Worm (Caenorhabditis elegans) whole organism, L4 larva: ENCODE measurements around the gene his-4.
A peak's percentile ranks its signal among the peaks of the same experiment; 100 is the strongest.

Experiments
- F10B5.3 ChIP-seq: sonication (generic microtip); optimal IDR thresholded peaks from 2 replicates; lab custom pipeline; 2016; ENCODE audit warnings: mild to moderate bottlenecking, missing genetic modification characterization, missing compliant biosample characterization
- F44E2.7 ChIP-seq: fragments of 200-800 bp; sonication (Bioruptor generic); IDR thresholded peaks from 2 replicates; pipeline ENCODE4 v2.1.2; 2022; ENCODE audit warnings: missing genetic modification characterization, missing compliant biosample characterization
- F49E8.2 ChIP-seq: sonication (generic microtip); optimal IDR thresholded peaks from 2 replicates; lab custom pipeline; 2016; ENCODE audit warnings: missing compliant biosample characterization, mild to moderate bottlenecking, missing genetic modification characterization, borderline replicate concordance
- R02D3.7 ChIP-seq: fragments of 150-350 bp; sonication (generic microtip); optimal IDR thresholded peaks from 3 replicates; lab custom pipeline; 2014; ENCODE audit warnings: missing biosample characterization, missing genetic modification characterization
- Y48G9A.11 ChIP-seq: fragments of 200-800 bp; sonication (Bioruptor generic); IDR thresholded peaks from 2 replicates; pipeline ENCODE4 v1.3.6; 2022; ENCODE audit warnings: missing genetic modification reagents, missing genetic modification characterization, missing compliant biosample characterization
- Y75B8A.6 ChIP-seq: fragments of 200-800 bp; sonication (Bioruptor generic); IDR thresholded peaks from 2 replicates; pipeline ENCODE4 v1.3.6; 2022; ENCODE audit warnings: missing genetic modification reagents, missing genetic modification characterization, missing compliant biosample characterization
- aha-1 ChIP-seq: fragments of 150-350 bp; peaks from one replicate; lab custom pipeline; 2014; ENCODE audit warnings: missing biosample characterization, missing genetic modification characterization
- ceh-28 ChIP-seq: fragments of 150-350 bp; optimal IDR thresholded peaks from 2 replicates; lab custom pipeline; 2014; ENCODE audit warnings: missing biosample characterization, missing genetic modification reagents, missing genetic modification characterization
- ceh-32 ChIP-seq: sonication (generic microtip); optimal IDR thresholded peaks from 2 replicates; lab custom pipeline; 2016; ENCODE audit warnings: mild to moderate bottlenecking, missing genetic modification characterization, missing compliant biosample characterization; ENCODE audit not compliant: poor library complexity
- daf-16 ChIP-seq, 3 experiments: sonication (generic microtip); optimal IDR thresholded peaks; 2 replicates each; lab custom pipeline; 2016 to 2017; ENCODE audit warnings: missing genetic modification characterization in 3 of 3, missing genetic modification reagents in 3 of 3, mild to moderate bottlenecking in 2 of 3, missing compliant biosample characterization in 2 of 3, missing biosample characterization in 1 of 3, moderate library complexity in 1 of 3
- dmd-6 ChIP-seq: fragments of 200-800 bp; sonication (Bioruptor generic); IDR thresholded peaks from 2 replicates; pipeline ENCODE4 v1.3.6; 2022; ENCODE audit warnings: missing genetic modification reagents, missing genetic modification characterization, missing compliant biosample characterization
- dmd-9 ChIP-seq: fragments of 200-800 bp; sonication (Bioruptor generic); IDR thresholded peaks from 2 replicates; pipeline ENCODE4 v1.3.6; 2022; ENCODE audit warnings: missing genetic modification reagents, missing genetic modification characterization, missing compliant biosample characterization
- dve-1 ChIP-seq: sonication (generic microtip); optimal IDR thresholded peaks from 2 replicates; lab custom pipeline; 2017; ENCODE audit warnings: antibody characterized with exemption, mild to moderate bottlenecking, missing genetic modification characterization, missing compliant biosample characterization; ENCODE audit not compliant: insufficient read depth
- fkh-10 ChIP-seq: fragments of 150-350 bp; optimal IDR thresholded peaks from 2 replicates; lab custom pipeline; 2014; ENCODE audit warnings: missing biosample characterization, missing genetic modification reagents, missing genetic modification characterization
- hif-1 ChIP-seq, 2 experiments: sonication (generic microtip); optimal IDR thresholded peaks; 2 replicates each; lab custom pipeline; 2016 to 2017; ENCODE audit warnings: missing compliant biosample characterization in 2 of 2, missing genetic modification characterization in 2 of 2, missing genetic modification reagents in 2 of 2, missing genotype in 2 of 2, mild to moderate bottlenecking in 1 of 2
- hlh-11 ChIP-seq: fragments of 200-800 bp; sonication (Bioruptor generic); optimal IDR thresholded peaks from 2 replicates; lab custom pipeline; 2018; ENCODE audit warnings: mild to moderate bottlenecking, missing genetic modification characterization, missing compliant biosample characterization
- lin-1 ChIP-seq: fragments of 200-800 bp; sonication (Bioruptor generic); IDR thresholded peaks from 2 replicates; pipeline ENCODE4 v1.3.6; 2022; ENCODE audit warnings: missing genetic modification reagents, missing genetic modification characterization, missing compliant biosample characterization
- lin-29 ChIP-seq: fragments of 200-800 bp; sonication (Bioruptor generic); IDR thresholded peaks from 2 replicates; pipeline ENCODE4 v1.3.6; 2022; ENCODE audit warnings: missing genetic modification reagents, missing genetic modification characterization, missing compliant biosample characterization
- lin-38 ChIP-seq: fragments of 200-800 bp; sonication (Bioruptor generic); IDR thresholded peaks from 2 replicates; pipeline ENCODE4 v1.3.6; 2022; ENCODE audit warnings: missing genetic modification reagents, missing genetic modification characterization, missing compliant biosample characterization
- mdl-1 ChIP-seq, 2 experiments: fragments of 150-350 bp in 1 of 2; sonication (generic microtip) in 1 of 2; optimal IDR thresholded peaks; 2 replicates each; lab custom pipeline; 2014 to 2017; ENCODE audit warnings: missing biosample characterization in 2 of 2, missing genetic modification characterization in 2 of 2
- mdt-29 ChIP-seq: fragments of 200-800 bp; sonication (Bioruptor generic); IDR thresholded peaks from 2 replicates; pipeline ENCODE4 v1.3.6; 2022; ENCODE audit warnings: missing genetic modification reagents, missing genetic modification characterization, missing compliant biosample characterization
- mes-2 ChIP-seq: sonication (generic microtip); optimal IDR thresholded peaks from 2 replicates; lab custom pipeline; 2016; ENCODE audit warnings: missing genotype, mild to moderate bottlenecking, missing genetic modification characterization, missing compliant biosample characterization; ENCODE audit not compliant: poor library complexity, severe bottlenecking
- mxl-3 ChIP-seq: fragments of 200-800 bp; sonication (Bioruptor generic); optimal IDR thresholded peaks from 2 replicates; lab custom pipeline; 2018; ENCODE audit warnings: mild to moderate bottlenecking, missing genetic modification characterization, missing compliant biosample characterization
- nhr-28 ChIP-seq: fragments of 150-350 bp; optimal IDR thresholded peaks from 2 replicates; lab custom pipeline; 2014; ENCODE audit warnings: missing biosample characterization, missing genetic modification characterization
- pha-4 ChIP-seq, 2 experiments: fragments of 150-350 bp in 1 of 2; fragments of 200-800 bp in 1 of 2; sonication (Bioruptor generic) in 1 of 2; IDR thresholded peaks in 1 of 2; optimal IDR thresholded peaks in 1 of 2; 2 replicates each; pipeline versions ENCODE4 v1.3.6 to Lab custom; 2014 to 2022; ENCODE audit warnings: missing genetic modification characterization in 2 of 2, missing genetic modification reagents in 2 of 2, missing biosample characterization in 1 of 2, missing compliant biosample characterization in 1 of 2
- pqm-1 ChIP-seq: sonication (generic microtip); optimal IDR thresholded peaks from 2 replicates; lab custom pipeline; 2017; ENCODE audit warnings: missing biosample characterization, missing genetic modification characterization
- spr-3 ChIP-seq: fragments of 200-800 bp; sonication (Bioruptor generic); optimal IDR thresholded peaks from 2 replicates; lab custom pipeline; 2018; ENCODE audit warnings: mild to moderate bottlenecking, missing genetic modification characterization, missing compliant biosample characterization
- tra-1 ChIP-seq: fragments of 200-800 bp; sonication (Bioruptor generic); IDR thresholded peaks from 2 replicates; pipeline ENCODE4 v1.3.6; 2022; ENCODE audit warnings: missing genetic modification reagents, missing genetic modification characterization, missing compliant biosample characterization
- unc-62 ChIP-seq, 3 experiments: fragments of 150-350 bp in 1 of 3; sonication (generic microtip); optimal IDR thresholded peaks in 2 of 3; peaks in 1 of 3; 1 replicate in 1 of 3; 2 replicates in 2 of 3; lab custom pipeline; 2014 to 2017; ENCODE audit warnings: missing biosample characterization in 3 of 3, missing genetic modification characterization in 3 of 3, missing genetic modification reagents in 3 of 3, missing genotype in 1 of 3
- zfp-2 ChIP-seq: sonication (generic microtip); optimal IDR thresholded peaks from 2 replicates; lab custom pipeline; 2016; ENCODE audit warnings: mild to moderate bottlenecking, missing genetic modification characterization, missing compliant biosample characterization
- zfp-3 ChIP-seq: fragments of 200-800 bp; sonication (Bioruptor generic); conservative IDR thresholded peaks from 2 replicates; pipeline ENCODE4 v1.3.6; 2022; ENCODE audit warnings: missing genetic modification reagents, missing genetic modification characterization, missing compliant biosample characterization

Gene his-4

ce11 chrV:16073856-16074255, 33.5 kb upstream of the his-4 start, which contains the start of gene srj-10 (continued):
- no peak for TF ChIP-seq dve-1

- TF ChIP-seq ceh-28 (tag; lab: Kevin White, UChicago) (no peak), F10B5.3 (no peak), dve-1 (peak; percentile 43), pqm-1 (tag; lab: Kevin White, UChicago) (peak; percentile 23), mdt-29 (no peak), dmd-6 (peak; percentile 40; the same call in 1 of the 2 replicates), nhr-28 (tag; lab: Kevin White, UChicago) (peak; percentile 89), daf-16 (GFP tag; optimal IDR thresholded peaks at IDR 0.05; lab: Kevin White, UChicago) (no peak), daf-16 (tag; optimal IDR thresholded peaks at IDR 0.05; lab: Kevin White, UChicago) (peak; percentile 54), unc-62 (GFP tag; optimal IDR thresholded peaks at IDR 0.05 in 1 of 2; lab: Kevin White, UChicago) (peak in 1 of 2 experiments; percentile 62), unc-62 (tag; optimal IDR thresholded peaks at IDR 0.05; lab: Kevin White, UChicago) (no peak)
Measured at ce11 chrV:16071167-16071566, 30.9 kb upstream of the his-4 start, which contains the start of gene nhr-176. Gene nhr-176, plus strand, starts transcription at chrV:16071325.

- no peak for TF ChIP-seq mes-2 (tag; lab: Kevin White, UChicago)
- no peak for TF ChIP-seq fkh-10
- TF ChIP-seq spr-3 = no peak
- no peak for TF ChIP-seq zfp-3
- TF ChIP-seq lin-38 = no peak
- TF ChIP-seq lin-1 = no peak
- TF ChIP-seq lin-29 = no peak
- TF ChIP-seq tra-1 = no peak
- no peak for TF ChIP-seq R02D3.7 (tag; lab: Kevin White, UChicago)
Measured at ce11 chrV:16068938-16069337, 28.6 kb upstream of the his-4 start, which contains the start of gene cyp-35D1. Gene cyp-35D1, plus strand, starts transcription at chrV:16069238.

- TF ChIP-seq hif-1 (tag; optimal IDR thresholded peaks at IDR 0.05; lab: Kevin White, UChicago) (no peak), Y48G9A.11 (no peak), ceh-32 (tag; lab: Kevin White, UChicago) (no peak), mdl-1 (tag; optimal IDR thresholded peaks at IDR 0.05; lab: Kevin White, UChicago) (no peak), R02D3.7 (tag; lab: Kevin White, UChicago) (no peak), mxl-3 (GFP tag; lab: Kevin White, UChicago) (no peak), dmd-9 (GFP tag; lab: Robert Waterston, UW) (no peak), pha-4 (GFP tag; IDR thresholded peaks at IDR 0.05; lab: Robert Waterston, UW) (no peak), pha-4 (tag; optimal IDR thresholded peaks at IDR 0.05; lab: Kevin White, UChicago) (no peak), zfp-2 (tag; lab: Kevin White, UChicago) (no peak)
Measured at ce11 chrV:16062788-16063187, 22.5 kb upstream of the his-4 start, which contains the start of gene F14H3.14. Gene F14H3.14, minus strand, starts transcription at chrV:16062888.

ce11 chrV:16061993-16062392, 21.7 kb upstream of the his-4 start, which contains the start of gene fbxa-100:
Gene fbxa-100, minus strand, starts transcription at chrV:16062093.
- TF ChIP-seq F49E8.2 (tag; lab: Kevin White, UChicago) (no peak), F44E2.7 (GFP tag; lab: Robert Waterston, UW) (no peak), Y75B8A.6 (no peak), hlh-11 (tag; lab: Kevin White, UChicago) (no peak), aha-1 (peak; percentile 23)
